Fruit fly (Drosophila melanogaster): ENCODE measurements around the gene ND-ASHI.

Gene ND-ASHI

DNA sequence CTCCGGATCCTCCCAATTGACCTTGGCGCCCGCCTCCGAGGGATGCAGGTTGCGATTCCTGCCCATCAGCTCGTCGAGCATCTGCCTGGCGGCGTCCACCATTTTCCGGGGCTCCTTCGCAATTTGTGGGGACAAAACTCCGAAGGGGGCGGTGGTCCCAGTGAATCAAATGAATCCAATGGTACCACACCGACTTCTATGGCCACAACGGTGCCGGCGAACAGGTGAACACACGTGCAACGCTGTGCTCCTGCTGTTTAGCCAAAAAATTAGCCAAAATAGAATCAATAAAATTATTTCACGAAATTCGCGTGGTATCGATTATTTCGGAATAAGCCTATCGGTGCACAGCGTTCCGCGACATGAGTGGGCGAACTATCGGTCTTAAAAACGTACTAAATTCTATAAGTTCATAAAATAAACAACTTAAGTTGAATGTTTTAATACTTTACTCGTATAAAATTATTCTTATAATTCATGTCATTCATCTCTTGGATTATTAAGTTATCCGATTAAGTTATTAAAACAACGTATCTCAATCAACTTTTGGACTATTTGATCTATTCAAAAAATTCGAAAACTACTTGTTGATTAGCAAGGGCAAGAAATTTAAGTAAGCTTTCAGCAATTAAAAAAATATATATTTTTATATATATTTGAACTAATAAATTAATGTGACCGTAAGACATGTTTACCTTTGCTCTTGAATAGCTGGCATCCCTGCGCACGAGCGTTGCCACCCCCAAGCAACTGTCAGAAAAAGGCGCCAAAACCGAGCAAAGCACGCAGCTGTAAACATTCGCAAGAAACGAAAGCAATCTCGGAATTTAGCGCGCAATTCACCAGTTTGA is 5.1 kb downstream of the ND-ASHI start, which contains the start of the genes CG3198 and Mcm6 (continued):
- TF ChIP-seq CG15073 (GFP tag; optimal IDR thresholded peaks at IDR 0.05) (no peak), Poxn (GFP tag; IDR thresholded peaks at IDR 0.05) (no peak), Abd-B (GFP tag; optimal IDR thresholded peaks at IDR 0.05) (no peak), ara (GFP tag; IDR thresholded peaks at IDR 0.05) (no peak), CG12155 (GFP tag; optimal IDR thresholded peaks at IDR 0.05) (no peak), CG6813 (GFP tag; optimal IDR thresholded peaks at IDR 0.05) (no peak), mam (GFP tag; optimal IDR thresholded peaks at IDR 0.05) (no peak), CG4282 (GFP tag; optimal IDR thresholded peaks at IDR 0.05) (no peak), CG34422 (GFP tag; IDR thresholded peaks at IDR 0.05) (no peak), CG9817 (tag; optimal IDR thresholded peaks at IDR 0.05) (no peak), Hand (GFP tag; optimal IDR thresholded peaks at IDR 0.05) (no peak), Bdp1 (GFP tag; optimal IDR thresholded peaks at IDR 0.05) (no peak), gce (GFP tag; IDR thresholded peaks at IDR 0.05) (no peak), corto (GFP tag; optimal IDR thresholded peaks at IDR 0.05) (no peak), Ets65A (GFP tag) (no peak), rib (GFP tag; IDR thresholded peaks at IDR 0.05) (no peak), CG31388 (GFP tag; optimal IDR thresholded peaks at IDR 0.05) (no peak), sim (GFP tag; IDR thresholded peaks at IDR 0.05) (no peak), CG11560 (tag; IDR thresholded peaks at IDR 0.05) (no peak), Sox100B (GFP tag; optimal IDR thresholded peaks at IDR 0.05) (no peak), CG11723 (GFP tag; optimal IDR thresholded peaks at IDR 0.05) (no peak), CG2202 (tag; optimal IDR thresholded peaks at IDR 0.05) (no peak), zf30C (GFP tag; optimal IDR thresholded peaks at IDR 0.05) (no peak), CG10959 (GFP tag; IDR thresholded peaks at IDR 0.05) (no peak), gfzf (GFP tag; optimal IDR thresholded peaks at IDR 0.05) (peak; percentile 46), Deaf1 (tag; optimal IDR thresholded peaks at IDR 0.05) (no peak), Dref (GFP tag; IDR thresholded peaks at IDR 0.05) (peak; percentile 68), gcm (GFP tag; optimal IDR thresholded peaks at IDR 0.05) (no peak), CG11456 (GFP tag; IDR thresholded peaks at IDR 0.05) (no peak), ro (GFP tag; IDR thresholded peaks at IDR 0.05) (no peak), CG6683 (GFP tag; optimal IDR thresholded peaks at IDR 0.05) (no peak), chn (GFP tag; optimal IDR thresholded peaks at IDR 0.05) (no peak), kay (GFP tag; optimal IDR thresholded peaks at IDR 0.05) (no peak), Meics (GFP tag; optimal IDR thresholded peaks at IDR 0.05) (no peak), CG33557 (GFP tag; optimal IDR thresholded peaks at IDR 0.05) (no peak), da (GFP tag; optimal IDR thresholded peaks at IDR 0.05) (no peak), ERR (GFP tag; optimal IDR thresholded peaks at IDR 0.05) (no peak), lilli (GFP tag; optimal IDR thresholded peaks at IDR 0.05) (no peak), CG31365 (tag; optimal IDR thresholded peaks at IDR 0.05) (no peak), CG32532 (GFP tag; IDR thresholded peaks at IDR 0.05) (no peak), crp (GFP tag; optimal IDR thresholded peaks at IDR 0.05) (peak in 1 of 2 experiments; percentile 28), nom (GFP tag; optimal IDR thresholded peaks at IDR 0.05) (no peak), CG18599 (GFP tag; optimal IDR thresholded peaks at IDR 0.05) (no peak), CG12769 (tag; optimal IDR thresholded peaks at IDR 0.05) (no peak), fu2 (GFP tag; optimal IDR thresholded peaks at IDR 0.05) (no peak), CG9797 (GFP tag; optimal IDR thresholded peaks at IDR 0.05) (peak; percentile 61), CG30020 (tag; optimal IDR thresholded peaks at IDR 0.05) (peak; percentile 16), CG11398 (GFP tag; optimal IDR thresholded peaks at IDR 0.05) (no peak), CG15479 (GFP tag; optimal IDR thresholded peaks at IDR 0.05) (no peak), Hr51 (GFP tag; optimal IDR thresholded peaks at IDR 0.05) (no peak)

Measured in whole organism, embryonic.